Fruit fly (Drosophila melanogaster) whole organism, wandering third instar larva: Measurements from ENCODE around the gene CG7766.

Experiments
- Abd-B ChIP-seq: fragments of >200 bp; optimal IDR thresholded peaks from 2 replicates; lab custom pipeline; 2017; ENCODE audit warnings: missing biosample characterization, missing genetic modification characterization
- dl ChIP-seq, 2 experiments: fragments of 175-275, 200-275 bp in 1 of 2; fragments of 200-275 bp in 1 of 2; sonication (Bioruptor generic); optimal IDR thresholded peaks; lab custom pipeline; 2018; ENCODE audit warnings: mild to moderate bottlenecking in 2 of 2, missing biosample characterization in 2 of 2, missing genetic modification characterization in 2 of 2, moderate library complexity in 2 of 2; ENCODE audit not compliant: partially characterized antibody in 2 of 2, insufficient read depth in 1 of 2
- dsf ChIP-seq: sonication (Bioruptor generic); optimal IDR thresholded peaks from 2 replicates; lab custom pipeline; 2016; ENCODE audit warnings: missing biosample characterization, missing genetic modification characterization, borderline replicate concordance
- ey ChIP-seq: fragments of 200-800 bp; sonication (Bioruptor generic); optimal IDR thresholded peaks from 2 replicates; lab custom pipeline; 2016; ENCODE audit warnings: missing biosample characterization, missing genetic modification characterization
- tai ChIP-seq: sonication (Bioruptor generic); optimal IDR thresholded peaks from 2 replicates; lab custom pipeline; 2016; ENCODE audit warnings: missing biosample characterization, missing genetic modification characterization

dm6 chrX:9080962-9081361 lies 22.6 kb downstream of the CG7766 start, which contains the start of the genes CG7246 and HP1b:
- TF ChIP-seq dsf (GFP tag; lab: Kevin White, UChicago) = peak; percentile 28
- TF ChIP-seq Abd-B = no peak
- peak; percentile 52 for TF ChIP-seq ey (GFP tag; lab: Kevin White, UChicago)
- no peak for TF ChIP-seq dl (GFP tag; optimal IDR thresholded peaks at IDR 0.05; lab: Kevin White, UChicago; ENCODE audit: insufficient read depth in 1 of 2, partially characterized antibody in 2 of 2)
- TF ChIP-seq tai (GFP tag; lab: Kevin White, UChicago) = no peak
